Fruit fly (Drosophila melanogaster) whole organism, embryonic: ENCODE measurements around the gene Eip63F-1.

Experiments used
- Atf3 ChIP-seq: fragments of 200-800 bp; sonication (Bioruptor generic); optimal IDR thresholded peaks from 3 replicates; lab custom pipeline; 2016; ENCODE audit warnings: missing biosample characterization, missing genetic modification characterization
- C15 ChIP-seq: fragments of 200-800 bp; sonication (Bioruptor generic); IDR thresholded peaks from 3 replicates; pipeline ENCODE4 v1.3.6; 2022; ENCODE audit warnings: missing biosample characterization, missing genetic modification characterization
- CG10274 ChIP-seq: fragments of 200-800 bp; sonication (Bioruptor generic); optimal IDR thresholded peaks from 3 replicates; lab custom pipeline; 2017; ENCODE audit warnings: missing biosample characterization, mild to moderate bottlenecking, missing genetic modification characterization
- CG10462 ChIP-seq: fragments of 200-800 bp; sonication (Bioruptor generic); optimal IDR thresholded peaks from 2 replicates; lab custom pipeline; 2016; ENCODE audit warnings: missing biosample characterization, missing genetic modification characterization
- CG11696 ChIP-seq: fragments of 200-800 bp; sonication (Bioruptor generic); IDR thresholded peaks from 2 replicates; pipeline ENCODE4 v1.3.6; 2022; ENCODE audit warnings: missing biosample characterization, missing genetic modification characterization
- CG1233 ChIP-seq: fragments of 200-800 bp; sonication (Bioruptor generic); optimal IDR thresholded peaks from 4 replicates; lab custom pipeline; 2018; ENCODE audit warnings: missing biosample characterization, mild to moderate bottlenecking, missing genetic modification characterization
- CG13296 ChIP-seq: fragments of 200-800 bp; sonication (Bioruptor generic); optimal IDR thresholded peaks from 3 replicates; lab custom pipeline; 2018; ENCODE audit warnings: missing biosample characterization, mild to moderate bottlenecking, missing genetic modification characterization
- CG13624 ChIP-seq: fragments of 200-800 bp; sonication (Bioruptor generic); optimal IDR thresholded peaks from 2 replicates; lab custom pipeline; 2016; ENCODE audit warnings: missing biosample characterization, missing genetic modification characterization
- CG15011 ChIP-seq: fragments of 200-800 bp; sonication (Bioruptor generic); optimal IDR thresholded peaks from 3 replicates; lab custom pipeline; 2018; ENCODE audit warnings: missing biosample characterization, mild to moderate bottlenecking, missing genetic modification characterization
- CG15514 ChIP-seq: fragments of 200-800 bp; sonication (Bioruptor generic); optimal IDR thresholded peaks from 3 replicates; lab custom pipeline; 2017; ENCODE audit warnings: missing biosample characterization, missing genetic modification characterization, mild to moderate bottlenecking, moderate library complexity, missing genetic modification reagents
- CG15601 ChIP-seq: fragments of 200-800 bp; sonication (Bioruptor generic); optimal IDR thresholded peaks from 3 replicates; lab custom pipeline; 2019; ENCODE audit warnings: missing biosample characterization, mild to moderate bottlenecking, missing genetic modification characterization, moderate library complexity
- CG1603 ChIP-seq: fragments of 200-800 bp; sonication (Bioruptor generic); optimal IDR thresholded peaks from 2 replicates; lab custom pipeline; 2019; ENCODE audit warnings: missing biosample characterization, mild to moderate bottlenecking, missing genetic modification characterization, moderate library complexity
- CG17612 ChIP-seq: fragments of 200-800 bp; sonication (Bioruptor generic); IDR thresholded peaks from 2 replicates; pipeline ENCODE4 v1.3.6; 2022; ENCODE audit warnings: missing biosample characterization, missing genetic modification characterization
- CG18262 ChIP-seq: fragments of 200-800 bp; optimal IDR thresholded peaks from 3 replicates; lab custom pipeline; 2019; ENCODE audit warnings: missing biosample characterization, mild to moderate bottlenecking, missing genetic modification characterization, moderate library complexity
- CG18476 ChIP-seq: fragments of 200-800 bp; sonication (Bioruptor generic); optimal IDR thresholded peaks from 2 replicates; lab custom pipeline; 2016; ENCODE audit warnings: missing biosample characterization, mild to moderate bottlenecking, missing genetic modification characterization
- CG2678 ChIP-seq: fragments of 200-800 bp; sonication (Bioruptor generic); optimal IDR thresholded peaks from 3 replicates; lab custom pipeline; 2019; ENCODE audit warnings: missing biosample characterization, mild to moderate bottlenecking, missing genetic modification characterization, moderate library complexity
- CG3163 ChIP-seq: fragments of 200-800 bp; sonication (Bioruptor generic); optimal IDR thresholded peaks from 3 replicates; lab custom pipeline; 2016; ENCODE audit warnings: missing biosample characterization, missing genetic modification characterization
- CG33213 ChIP-seq: fragments of 200-800 bp; sonication (Bioruptor generic); optimal IDR thresholded peaks from 3 replicates; lab custom pipeline; 2016; ENCODE audit warnings: missing biosample characterization, missing genetic modification characterization
- CG4282 ChIP-seq: fragments of 200-800 bp; sonication (Bioruptor generic); optimal IDR thresholded peaks from 2 replicates; lab custom pipeline; 2016; ENCODE audit warnings: missing biosample characterization, missing genetic modification characterization
- CG4617 ChIP-seq: fragments of 200-800 bp; sonication (Bioruptor generic); optimal IDR thresholded peaks from 3 replicates; lab custom pipeline; 2016; ENCODE audit warnings: missing biosample characterization, missing genetic modification characterization, borderline replicate concordance
- CG5245 ChIP-seq: fragments of 200-800 bp; sonication (Bioruptor generic); optimal IDR thresholded peaks from 3 replicates; lab custom pipeline; 2016; ENCODE audit warnings: missing biosample characterization, missing genetic modification characterization
- CG6272 ChIP-seq: fragments of 200-800 bp; sonication (Bioruptor generic); IDR thresholded peaks from 2 replicates; pipeline ENCODE4 v1.3.6; 2022; ENCODE audit warnings: missing biosample characterization, missing genetic modification characterization
- CG8924 ChIP-seq: fragments of 200-800 bp; optimal IDR thresholded peaks from 3 replicates; lab custom pipeline; 2019; ENCODE audit warnings: missing biosample characterization, mild to moderate bottlenecking, missing genetic modification characterization, moderate library complexity
- Doc2 ChIP-seq: fragments of 200-800 bp; sonication (Bioruptor generic); IDR thresholded peaks from 2 replicates; pipeline ENCODE4 v1.3.6; 2022; ENCODE audit warnings: missing biosample characterization, missing genetic modification characterization
- Dp ChIP-seq: fragments of 200-800 bp; sonication (Bioruptor generic); optimal IDR thresholded peaks from 2 replicates; lab custom pipeline; 2018; ENCODE audit warnings: missing biosample characterization, mild to moderate bottlenecking, missing genetic modification characterization, moderate library complexity
- Hmx ChIP-seq: fragments of 200-800 bp; sonication (Bioruptor generic); optimal IDR thresholded peaks from 2 replicates; lab custom pipeline; 2016; ENCODE audit warnings: missing biosample characterization, missing genetic modification characterization
- Lpt ChIP-seq: fragments of >200 bp; optimal IDR thresholded peaks from 2 replicates; lab custom pipeline; 2018; ENCODE audit warnings: missing biosample characterization, missing genetic modification characterization
- Myb ChIP-seq: fragments of 200-800 bp; sonication (Bioruptor generic); optimal IDR thresholded peaks from 2 replicates; lab custom pipeline; 2016; ENCODE audit warnings: missing biosample characterization, missing genetic modification characterization
- Pdp1 ChIP-seq, 2 experiments: fragments of 200-800 bp; sonication (Bioruptor generic); optimal IDR thresholded peaks; 3 replicates each; lab custom pipeline; 2016; ENCODE audit warnings: missing biosample characterization in 2 of 2, missing genetic modification characterization in 2 of 2, mild to moderate bottlenecking in 1 of 2, moderate library complexity in 1 of 2
- Ptx1 ChIP-seq: fragments of 200-800 bp; sonication (Bioruptor generic); IDR thresholded peaks from 2 replicates; pipeline ENCODE4 v1.3.6; 2022; ENCODE audit warnings: missing biosample characterization, missing genetic modification characterization
- TFAM ChIP-seq: fragments of 200-800 bp; sonication (Bioruptor generic); optimal IDR thresholded peaks from 2 replicates; lab custom pipeline; 2017; ENCODE audit warnings: missing biosample characterization, missing genetic modification characterization, inconsistent platforms
- ac ChIP-seq: fragments of 200-800 bp; sonication (Bioruptor generic); optimal IDR thresholded peaks from 3 replicates; lab custom pipeline; 2017; ENCODE audit warnings: missing biosample characterization, mild to moderate bottlenecking, missing genetic modification characterization
- ase ChIP-seq: fragments of 200-800 bp; sonication (Bioruptor generic); IDR thresholded peaks from 3 replicates; pipeline ENCODE4 v1.3.6; 2022; ENCODE audit warnings: missing biosample characterization, missing genetic modification characterization
- ash1 ChIP-seq: fragments of 200-800 bp; sonication (Bioruptor generic); optimal IDR thresholded peaks from 2 replicates; lab custom pipeline; 2018; ENCODE audit warnings: missing biosample characterization, mild to moderate bottlenecking, missing genetic modification characterization
- ci ChIP-seq: fragments of 200-800 bp; sonication (Bioruptor generic); IDR thresholded peaks from 3 replicates; pipeline ENCODE4 v1.3.6; 2022; ENCODE audit warnings: missing biosample characterization, missing genetic modification characterization
- gcm2 ChIP-seq: fragments of 200-800 bp; sonication (Bioruptor generic); optimal IDR thresholded peaks from 2 replicates; lab custom pipeline; 2016; ENCODE audit warnings: missing biosample characterization, missing genetic modification characterization
- gfzf ChIP-seq: fragments of 200-800 bp; sonication (Bioruptor generic); optimal IDR thresholded peaks from 2 replicates; lab custom pipeline; 2016; ENCODE audit warnings: missing biosample characterization, mild to moderate bottlenecking, missing genetic modification characterization, moderate library complexity
- her ChIP-seq: fragments of 200-800 bp; sonication (Bioruptor generic); optimal IDR thresholded peaks from 2 replicates; lab custom pipeline; 2016; ENCODE audit warnings: missing biosample characterization, missing genetic modification characterization
- klu ChIP-seq: fragments of 200-800 bp; sonication (Bioruptor generic); IDR thresholded peaks from 2 replicates; pipeline ENCODE4 v1.3.6; 2022; ENCODE audit warnings: missing biosample characterization, missing genetic modification characterization
- knrl ChIP-seq: fragments of 200-800 bp; sonication (Bioruptor generic); IDR thresholded peaks from 3 replicates; pipeline ENCODE4 v1.3.6; 2022; ENCODE audit warnings: missing biosample characterization, missing genetic modification characterization; ENCODE audit not compliant: partially characterized antibody
- luna ChIP-seq: fragments of 200-800 bp; sonication (Bioruptor generic); optimal IDR thresholded peaks from 2 replicates; lab custom pipeline; 2016; ENCODE audit warnings: missing biosample characterization, missing genetic modification characterization
- mirr ChIP-seq: fragments of 200-800 bp; sonication (Bioruptor generic); optimal IDR thresholded peaks from 3 replicates; lab custom pipeline; 2018; ENCODE audit warnings: missing biosample characterization, mild to moderate bottlenecking, missing genetic modification characterization
- odd ChIP-seq: fragments of 200-800 bp; sonication (Bioruptor generic); optimal IDR thresholded peaks from 2 replicates; lab custom pipeline; 2017; ENCODE audit warnings: missing biosample characterization, mild to moderate bottlenecking, missing genetic modification characterization
- pros ChIP-seq: fragments of 200-800 bp; sonication (Bioruptor generic); optimal IDR thresholded peaks from 3 replicates; lab custom pipeline; 2019; ENCODE audit warnings: missing biosample characterization, mild to moderate bottlenecking, missing genetic modification characterization, moderate library complexity
- salm ChIP-seq: fragments of 200-800 bp; sonication (Bioruptor generic); optimal IDR thresholded peaks from 2 replicates; lab custom pipeline; 2018; ENCODE audit warnings: missing biosample characterization, mild to moderate bottlenecking, missing genetic modification characterization
- tin ChIP-seq: fragments of 200-800 bp; sonication (Bioruptor generic); optimal IDR thresholded peaks from 3 replicates; lab custom pipeline; 2016; ENCODE audit warnings: missing biosample characterization, missing genetic modification characterization
- trem ChIP-seq: fragments of 200-800 bp; optimal IDR thresholded peaks from 3 replicates; lab custom pipeline; 2019; ENCODE audit warnings: missing biosample characterization, mild to moderate bottlenecking, missing genetic modification characterization, moderate library complexity
- vnd ChIP-seq: fragments of 200-800 bp; sonication (Bioruptor generic); IDR thresholded peaks from 3 replicates; pipeline ENCODE4 v1.3.6; 2022; ENCODE audit warnings: missing biosample characterization, missing genetic modification characterization; ENCODE audit not compliant: partially characterized antibody
- zen ChIP-seq: fragments of 200-800 bp; sonication (Bioruptor generic); optimal IDR thresholded peaks from 3 replicates; lab custom pipeline; 2018; ENCODE audit warnings: missing biosample characterization, mild to moderate bottlenecking, missing genetic modification characterization, moderate library complexity
- zfh1 ChIP-seq: fragments of 200-800 bp; sonication (Bioruptor generic); IDR thresholded peaks from 3 replicates; pipeline ENCODE4 v1.3.6; 2022; ENCODE audit warnings: missing biosample characterization, missing genetic modification characterization
- zfh2 ChIP-seq: fragments of 200-800 bp; sonication (Bioruptor generic); optimal IDR thresholded peaks from 2 replicates; lab custom pipeline; 2016; ENCODE audit warnings: missing biosample characterization, missing genetic modification characterization

The Eip63F-1 gene

DNA sequence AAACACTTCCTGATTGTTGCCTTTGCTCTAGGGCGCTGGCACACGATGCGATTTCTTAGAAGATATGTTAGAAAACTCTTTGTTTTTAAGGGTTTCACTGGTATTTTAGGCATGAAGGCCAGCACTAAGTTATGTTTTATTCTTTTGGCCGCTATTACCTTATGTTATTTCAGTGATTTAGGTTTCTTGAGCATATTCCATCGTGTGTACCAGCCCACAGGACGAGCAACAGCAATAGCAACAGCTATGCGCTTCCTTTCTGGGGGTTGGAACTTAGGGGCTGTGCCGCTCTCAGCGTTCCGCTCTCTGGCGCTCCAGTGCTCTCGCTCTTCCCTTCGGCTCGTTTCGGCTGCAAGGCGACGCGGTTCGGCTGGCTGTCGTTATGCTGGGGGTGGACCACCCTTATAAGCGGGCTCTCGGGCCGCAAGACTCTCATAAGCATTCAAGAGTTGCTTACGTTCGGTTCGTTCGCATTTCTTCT lies 48.1 kb upstream of the Eip63F-1 start, which contains the start of gene scrt (continued):
- TF ChIP-seq CG1603 (tag; lab: Kevin White, UChicago) = peak; percentile 54
- TF ChIP-seq CG15011 (GFP tag; lab: Kevin White, UChicago) = no peak
- TF ChIP-seq CG8924 (tag; lab: Kevin White, UChicago) = peak; percentile 76
- TF ChIP-seq CG13296 (GFP tag; lab: Kevin White, UChicago) = peak; percentile 9
- no peak for TF ChIP-seq salm (tag; lab: Kevin White, UChicago)
- peak; percentile 55; the same call in 1 of the 3 replicates for TF ChIP-seq ci
- 0 out of 3 replicates have a peak, but pooled peaks have one; percentile 29 for TF ChIP-seq ase (GFP tag; lab: Robert Waterston, UW)
- peak; percentile 76 for TF ChIP-seq zfh1 (GFP tag; lab: Robert Waterston, UW)
- TF ChIP-seq zen = peak; percentile 95
- no peak for TF ChIP-seq her
- no peak for TF ChIP-seq trem (tag; lab: Kevin White, UChicago)
- no peak for TF ChIP-seq CG33213 (GFP tag; lab: Kevin White, UChicago)
- TF ChIP-seq CG1233 (GFP tag; lab: Kevin White, UChicago) = no peak
- no peak for TF ChIP-seq Dp
- peak; percentile 72; the same call in 2 of the 3 replicates for TF ChIP-seq knrl (GFP tag; lab: Robert Waterston, UW)
- TF ChIP-seq TFAM (GFP tag; lab: Kevin White, UChicago) = no peak
- peak; percentile 67; the same call in 2 of the 3 replicates for TF ChIP-seq vnd (GFP tag; lab: Robert Waterston, UW)
- TF ChIP-seq odd = no peak
- TF ChIP-seq CG6272 (GFP tag; lab: Robert Waterston, UW) = no peak
- no peak for TF ChIP-seq gcm2 (GFP tag; lab: Kevin White, UChicago)
- peak; percentile 62 for TF ChIP-seq CG18262 (tag; lab: Kevin White, UChicago)
- TF ChIP-seq CG4282 (GFP tag; lab: Kevin White, UChicago) = no peak
- no peak for TF ChIP-seq klu (GFP tag; lab: Robert Waterston, UW)
- TF ChIP-seq ac (GFP tag; lab: Kevin White, UChicago) = no peak
- no peak for TF ChIP-seq C15
- TF ChIP-seq CG4617 (GFP tag; lab: Kevin White, UChicago) = no peak
- TF ChIP-seq CG10274 (GFP tag; lab: Kevin White, UChicago) = no peak
- no peak for TF ChIP-seq ash1 (GFP tag; lab: Kevin White, UChicago)
- TF ChIP-seq CG10462 = no peak
- peak; percentile 7 for TF ChIP-seq CG3163 (GFP tag; lab: Kevin White, UChicago)
- no peak for TF ChIP-seq CG5245 (GFP tag; lab: Kevin White, UChicago)
- no peak for TF ChIP-seq luna (GFP tag; lab: Kevin White, UChicago)
- TF ChIP-seq mirr = no peak
- TF ChIP-seq CG15514 = no peak
- TF ChIP-seq CG13624 (GFP tag; lab: Kevin White, UChicago) = no peak
- peak; percentile 24 for TF ChIP-seq pros (GFP tag; lab: Kevin White, UChicago)
- TF ChIP-seq zfh2 (GFP tag; lab: Kevin White, UChicago) = no peak
- peak; percentile 9 for TF ChIP-seq tin (GFP tag; lab: Kevin White, UChicago)
- TF ChIP-seq CG15601 (tag; lab: Kevin White, UChicago) = peak; percentile 51
- no peak for TF ChIP-seq CG11696
- no peak for TF ChIP-seq Lpt
- TF ChIP-seq Doc2 (GFP tag; lab: Robert Waterston, UW) = no peak
- no peak for TF ChIP-seq Ptx1 (GFP tag; lab: Robert Waterston, UW)
- TF ChIP-seq Hmx (GFP tag; lab: Kevin White, UChicago) = no peak
- TF ChIP-seq CG18476 (GFP tag; lab: Kevin White, UChicago) = no peak
- TF ChIP-seq Atf3 (GFP tag; lab: Kevin White, UChicago) = no peak
- no peak for TF ChIP-seq Pdp1 (GFP tag; optimal IDR thresholded peaks at IDR 0.05; lab: Kevin White, UChicago)
- no peak for TF ChIP-seq CG2678 (tag; lab: Kevin White, UChicago)
- TF ChIP-seq gfzf (GFP tag; lab: Kevin White, UChicago) = no peak
- no peak for TF ChIP-seq CG17612
- peak; percentile 45 for TF ChIP-seq Myb
